Fruit fly (Drosophila melanogaster): Measurements from ENCODE around the gene Odj.
A peak's percentile ranks its signal among the peaks of the same experiment; 100 is the strongest.

Odj gene

DNA sequence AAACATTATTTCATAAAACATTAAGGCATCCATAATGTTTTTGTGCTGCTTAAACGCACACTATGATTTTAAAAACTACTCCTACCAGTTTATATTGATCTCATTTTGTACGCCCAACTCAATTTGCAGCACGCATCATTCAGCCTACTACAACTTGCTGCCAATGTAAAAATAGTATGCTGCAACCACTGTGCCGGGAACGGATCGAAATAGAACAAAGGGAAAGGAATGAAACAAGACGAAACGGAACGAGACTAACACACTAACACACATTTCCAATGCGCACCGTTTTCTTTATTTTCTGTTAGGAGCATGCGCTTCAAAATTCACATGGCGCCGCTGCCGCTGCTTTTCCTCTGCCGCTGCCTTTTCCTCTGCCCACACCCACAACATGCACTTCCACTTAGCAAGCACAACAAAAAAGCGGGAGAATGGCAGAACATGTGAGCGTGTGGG lies 32.0 kb downstream of the Odj start (continued):
- TF ChIP-seq Pdp1 (GFP tag; optimal IDR thresholded peaks at IDR 0.05) (peak in 1 of 2 experiments; percentile 19), CG42726 (GFP tag; IDR thresholded peaks at IDR 0.05; ENCODE audit: partially characterized antibody) (no peak), CG7556 (GFP tag; optimal IDR thresholded peaks at IDR 0.05) (peak; percentile 31), HLH4C (GFP tag; IDR thresholded peaks at IDR 0.05; ENCODE audit: partially characterized antibody) (no peak), Trl (optimal IDR thresholded peaks at IDR 0.05) (no peak), Trl (GFP tag; optimal IDR thresholded peaks at IDR 0.05) (peak; percentile 2), CG11456 (GFP tag; IDR thresholded peaks at IDR 0.05) (no peak), CG18599 (GFP tag; optimal IDR thresholded peaks at IDR 0.05) (peak; percentile 18), CG7357 (GFP tag; IDR thresholded peaks at IDR 0.05) (no peak), psq (GFP tag; optimal IDR thresholded peaks at IDR 0.05) (no peak), pfk (GFP tag; optimal IDR thresholded peaks at IDR 0.05) (peak; percentile 96), CG8089 (GFP tag; optimal IDR thresholded peaks at IDR 0.05) (no peak), Jarid2 (GFP tag; optimal IDR thresholded peaks at IDR 0.05) (no peak), CG7372 (GFP tag; IDR thresholded peaks at IDR 0.05) (no peak), Sox102F (GFP tag; optimal IDR thresholded peaks at IDR 0.05) (peak; percentile 40), ttk (GFP tag; IDR thresholded peaks at IDR 0.05) (peak; percentile 17; the same call in 1 of the 2 replicates), B-H1 (GFP tag; IDR thresholded peaks at IDR 0.05) (no peak), E2f2 (GFP tag; IDR thresholded peaks at IDR 0.05) (no peak), ems (GFP tag; optimal IDR thresholded peaks at IDR 0.05) (peak; percentile 7), BtbVII (GFP tag; optimal IDR thresholded peaks at IDR 0.05) (no peak), NfI (GFP tag; optimal IDR thresholded peaks at IDR 0.05) (peak; percentile 30), CG8290 (GFP tag; optimal IDR thresholded peaks at IDR 0.05) (no peak), CG8290 (tag; optimal IDR thresholded peaks at IDR 0.05) (peak in 1 of 2 experiments; percentile 68), caup (GFP tag; optimal IDR thresholded peaks at IDR 0.05; ENCODE audit: severe bottlenecking) (no peak), Mrtf (GFP tag; IDR thresholded peaks at IDR 0.05) (no peak), lab (GFP tag; optimal IDR thresholded peaks at IDR 0.05) (peak; percentile 45), Myb (GFP tag; optimal IDR thresholded peaks at IDR 0.05) (no peak), CG31365 (tag; optimal IDR thresholded peaks at IDR 0.05) (no peak), gem (tag; optimal IDR thresholded peaks at IDR 0.05) (peak; percentile 50), CG6813 (GFP tag; optimal IDR thresholded peaks at IDR 0.05) (no peak), onecut (GFP tag; IDR thresholded peaks at IDR 0.05) (peak; percentile 41), Ada2b (GFP tag; IDR thresholded peaks at IDR 0.05) (no peak), Bdp1 (GFP tag; optimal IDR thresholded peaks at IDR 0.05) (no peak), CG8765 (GFP tag; IDR thresholded peaks at IDR 0.05) (no peak), Adf1 (GFP tag; IDR thresholded peaks at IDR 0.05) (peak; percentile 88), CG30403 (GFP tag; optimal IDR thresholded peaks at IDR 0.05) (peak; percentile 47), ro (GFP tag; IDR thresholded peaks at IDR 0.05) (no peak), Meics (GFP tag; optimal IDR thresholded peaks at IDR 0.05) (peak; percentile 41), CG9932 (GFP tag; IDR thresholded peaks at IDR 0.05) (peak; percentile 61), Bteb2 (GFP tag; optimal IDR thresholded peaks at IDR 0.05) (no peak), CrebB (tag; optimal IDR thresholded peaks at IDR 0.05) (no peak), CG6683 (GFP tag; optimal IDR thresholded peaks at IDR 0.05) (no peak), ind (GFP tag; optimal IDR thresholded peaks at IDR 0.05) (peak; percentile 24), gce (GFP tag; IDR thresholded peaks at IDR 0.05) (no peak), hkb (optimal IDR thresholded peaks at IDR 0.05) (no peak), hkb (GFP tag; IDR thresholded peaks at IDR 0.05) (no peak), Six4 (GFP tag; optimal IDR thresholded peaks at IDR 0.05) (peak; percentile 18), Hey (tag; optimal IDR thresholded peaks at IDR 0.05) (no peak), CG4424 (GFP tag; optimal IDR thresholded peaks at IDR 0.05) (peak; percentile 7), CG11093 (GFP tag; IDR thresholded peaks at IDR 0.05) (no peak), zf30C (GFP tag; optimal IDR thresholded peaks at IDR 0.05) (no peak), fd102C (GFP tag; optimal IDR thresholded peaks at IDR 0.05) (no peak)
